Fruit fly (Drosophila melanogaster) Kc167 (cell line): ENCODE measurements around the gene CG5225.

Source experiments
- Myc ChIP-seq: fragments of >200 bp; optimal IDR thresholded peaks from 2 replicates; lab custom pipeline; 2017; ENCODE audit warnings: missing external identifiers
- Sin3A ChIP-seq: fragments of >200 bp; optimal IDR thresholded peaks from 2 replicates; lab custom pipeline; 2018; ENCODE audit warnings: missing external identifiers
- h ChIP-seq: fragments of >200 bp; optimal IDR thresholded peaks from 3 replicates; lab custom pipeline; 2018; ENCODE audit warnings: missing external identifiers
- insv ChIP-seq: fragments of >200 bp; optimal IDR thresholded peaks from 3 replicates; lab custom pipeline; 2018; ENCODE audit warnings: missing external identifiers
- psq ChIP-seq: fragments of >200 bp; optimal IDR thresholded peaks from 2 replicates; lab custom pipeline; 2017; ENCODE audit warnings: missing external identifiers
- ttk ChIP-seq: sonication (Bioruptor generic); optimal IDR thresholded peaks from 2 replicates; lab custom pipeline; 2017; ENCODE audit warnings: missing external identifiers

- no peak for TF ChIP-seq psq (lab: Kevin White, UChicago)
- TF ChIP-seq h (lab: Kevin White, UChicago): no peak
- TF ChIP-seq Myc: no peak
- no peak for TF ChIP-seq ttk (lab: Kevin White, UChicago)
- TF ChIP-seq insv (lab: Kevin White, UChicago): no peak
- TF ChIP-seq Sin3A (lab: Kevin White, UChicago): no peak
Observed at dm6 chr3R:17002218-17003110, 26.0 kb upstream of the CG5225 start, which contains the start of the genes Sf3a1 and Irc.
